Worm (Caenorhabditis elegans) whole organism, L4 larva: ENCODE measurements around the gene ttr-11.

Experiments used
- F10B5.3 ChIP-seq: sonication (generic microtip); optimal IDR thresholded peaks from 2 replicates; lab custom pipeline; 2016; ENCODE audit warnings: mild to moderate bottlenecking, missing genetic modification characterization, missing compliant biosample characterization
- F49E8.2 ChIP-seq: sonication (generic microtip); optimal IDR thresholded peaks from 2 replicates; lab custom pipeline; 2016; ENCODE audit warnings: missing compliant biosample characterization, mild to moderate bottlenecking, missing genetic modification characterization, borderline replicate concordance
- T26A8.4 ChIP-seq: fragments of 200-800 bp; sonication (Bioruptor generic); IDR thresholded peaks from 2 replicates; pipeline ENCODE4 v1.3.6; 2022; ENCODE audit warnings: missing genetic modification characterization, missing compliant biosample characterization
- Y48G9A.11 ChIP-seq: fragments of 200-800 bp; sonication (Bioruptor generic); IDR thresholded peaks from 2 replicates; pipeline ENCODE4 v1.3.6; 2022; ENCODE audit warnings: missing genetic modification reagents, missing genetic modification characterization, missing compliant biosample characterization
- Y5F2A.4 ChIP-seq: fragments of 200-800 bp; sonication (Bioruptor generic); optimal IDR thresholded peaks from 2 replicates; lab custom pipeline; 2018; ENCODE audit warnings: mild to moderate bottlenecking, missing genetic modification characterization, missing compliant biosample characterization
- Y75B8A.6 ChIP-seq: fragments of 200-800 bp; sonication (Bioruptor generic); IDR thresholded peaks from 2 replicates; pipeline ENCODE4 v1.3.6; 2022; ENCODE audit warnings: missing genetic modification reagents, missing genetic modification characterization, missing compliant biosample characterization
- aha-1 ChIP-seq: fragments of 150-350 bp; peaks from one replicate; lab custom pipeline; 2014; ENCODE audit warnings: missing biosample characterization, missing genetic modification characterization
- aly-2 ChIP-seq: sonication (generic microtip); optimal IDR thresholded peaks from 2 replicates; lab custom pipeline; 2018; ENCODE audit warnings: missing biosample characterization, missing genetic modification characterization
- ama-1 ChIP-seq: fragments of 150-350 bp; optimal IDR thresholded peaks from 2 replicates; lab custom pipeline; 2014; ENCODE audit warnings: inconsistent platforms, mixed read lengths
- ceh-44 ChIP-seq: fragments of 200-800 bp; sonication (Bioruptor generic); IDR thresholded peaks from 2 replicates; pipeline ENCODE4 v1.3.6; 2022; ENCODE audit warnings: missing genetic modification reagents, missing genetic modification characterization, missing compliant biosample characterization
- ceh-62 ChIP-seq: sonication (generic microtip); optimal IDR thresholded peaks from 2 replicates; lab custom pipeline; 2017; ENCODE audit warnings: missing biosample characterization, missing genetic modification characterization
- ceh-82 ChIP-seq: sonication (generic microtip); optimal IDR thresholded peaks from 2 replicates; lab custom pipeline; 2017; ENCODE audit warnings: missing biosample characterization, missing genetic modification characterization
- ces-1 ChIP-seq: fragments of 150-350 bp; sonication (generic microtip); optimal IDR thresholded peaks from 4 replicates; lab custom pipeline; 2014; ENCODE audit warnings: missing biosample characterization, missing genetic modification reagents, missing genetic modification characterization
- ctbp-1 ChIP-seq: fragments of 200-800 bp; sonication (Bioruptor generic); IDR thresholded peaks from 2 replicates; pipeline ENCODE4 v1.3.6; 2022; ENCODE audit warnings: missing genetic modification reagents, missing genetic modification characterization, missing compliant biosample characterization
- daf-16 ChIP-seq, 3 experiments: sonication (generic microtip); optimal IDR thresholded peaks; 2 replicates each; lab custom pipeline; 2016 to 2017; ENCODE audit warnings: missing genetic modification characterization in 3 of 3, missing genetic modification reagents in 3 of 3, mild to moderate bottlenecking in 2 of 3, missing compliant biosample characterization in 2 of 3, missing biosample characterization in 1 of 3, moderate library complexity in 1 of 3
- daf-19 ChIP-seq: fragments of 200-800 bp; sonication (Bioruptor generic); conservative IDR thresholded peaks from 2 replicates; pipeline ENCODE4 v1.3.6; 2022; ENCODE audit warnings: missing genetic modification characterization, missing compliant biosample characterization
- dmd-6 ChIP-seq: fragments of 200-800 bp; sonication (Bioruptor generic); IDR thresholded peaks from 2 replicates; pipeline ENCODE4 v1.3.6; 2022; ENCODE audit warnings: missing genetic modification reagents, missing genetic modification characterization, missing compliant biosample characterization
- dmd-8 ChIP-seq: fragments of 200-800 bp; sonication (Bioruptor generic); IDR thresholded peaks from 2 replicates; pipeline ENCODE4 v1.3.6; 2022; ENCODE audit warnings: missing genetic modification characterization, missing compliant biosample characterization
- dmd-9 ChIP-seq: fragments of 200-800 bp; sonication (Bioruptor generic); IDR thresholded peaks from 2 replicates; pipeline ENCODE4 v1.3.6; 2022; ENCODE audit warnings: missing genetic modification reagents, missing genetic modification characterization, missing compliant biosample characterization
- duxl-1 ChIP-seq: sonication (generic microtip); optimal IDR thresholded peaks from 2 replicates; lab custom pipeline; 2016; ENCODE audit warnings: mild to moderate bottlenecking, missing genetic modification characterization, moderate library complexity, missing compliant biosample characterization; ENCODE audit not compliant: poor library complexity
- fkh-10 ChIP-seq: fragments of 150-350 bp; optimal IDR thresholded peaks from 2 replicates; lab custom pipeline; 2014; ENCODE audit warnings: missing biosample characterization, missing genetic modification reagents, missing genetic modification characterization
- gei-8 ChIP-seq: fragments of 200-800 bp; sonication (Bioruptor generic); optimal IDR thresholded peaks from 2 replicates; lab custom pipeline; 2018; ENCODE audit warnings: mild to moderate bottlenecking, missing genetic modification characterization, missing compliant biosample characterization
- hlh-30 ChIP-seq: sonication (generic microtip); optimal IDR thresholded peaks from 2 replicates; lab custom pipeline; 2017; ENCODE audit warnings: antibody characterized with exemption, mild to moderate bottlenecking, missing genetic modification characterization, missing compliant biosample characterization; ENCODE audit not compliant: insufficient read depth
- jun-1 ChIP-seq: fragments of 150-350 bp; optimal IDR thresholded peaks from 2 replicates; lab custom pipeline; 2014; ENCODE audit warnings: missing biosample characterization, missing genetic modification reagents, missing genetic modification characterization
- lin-13 ChIP-seq: fragments of 150-350 bp; optimal IDR thresholded peaks from 2 replicates; lab custom pipeline; 2014; ENCODE audit warnings: missing biosample characterization, missing genetic modification reagents, missing genetic modification characterization
- lin-15B ChIP-seq: fragments of 150-350 bp; sonication (generic microtip); optimal IDR thresholded peaks from 3 replicates; lab custom pipeline; 2014; ENCODE audit warnings: missing biosample characterization, missing genetic modification characterization
- lin-38 ChIP-seq: fragments of 200-800 bp; sonication (Bioruptor generic); IDR thresholded peaks from 2 replicates; pipeline ENCODE4 v1.3.6; 2022; ENCODE audit warnings: missing genetic modification reagents, missing genetic modification characterization, missing compliant biosample characterization
- lin-39 ChIP-seq: fragments of 150-350 bp; optimal IDR thresholded peaks from 2 replicates; lab custom pipeline; 2014; ENCODE audit warnings: missing biosample characterization, missing genetic modification reagents, missing genetic modification characterization
- lsy-2 ChIP-seq, 2 experiments: fragments of 150-350 bp in 1 of 2; sonication (generic microtip) in 1 of 2; optimal IDR thresholded peaks; 2 replicates each; lab custom pipeline; 2014 to 2017; ENCODE audit warnings: missing biosample characterization in 2 of 2, missing genetic modification characterization in 2 of 2
- madf-5 ChIP-seq, 2 experiments: fragments of 200-800 bp; sonication (Bioruptor generic); IDR thresholded peaks; 2 replicates each; pipeline ENCODE4 v1.3.6; 2022; ENCODE audit warnings: missing compliant biosample characterization in 2 of 2, missing genetic modification characterization in 2 of 2
- mdt-29 ChIP-seq: fragments of 200-800 bp; sonication (Bioruptor generic); IDR thresholded peaks from 2 replicates; pipeline ENCODE4 v1.3.6; 2022; ENCODE audit warnings: missing genetic modification reagents, missing genetic modification characterization, missing compliant biosample characterization
- mep-1 ChIP-seq: fragments of 150-350 bp; sonication (generic microtip); optimal IDR thresholded peaks from 3 replicates; lab custom pipeline; 2014; ENCODE audit warnings: missing biosample characterization, missing genetic modification characterization
- nhr-10 ChIP-seq: fragments of 150-350 bp; optimal IDR thresholded peaks from 2 replicates; lab custom pipeline; 2014; ENCODE audit warnings: missing biosample characterization, missing genetic modification characterization
- nhr-28 ChIP-seq: fragments of 150-350 bp; optimal IDR thresholded peaks from 2 replicates; lab custom pipeline; 2014; ENCODE audit warnings: missing biosample characterization, missing genetic modification characterization
- nhr-42 ChIP-seq: fragments of 200-800 bp; sonication (Bioruptor generic); IDR thresholded peaks from 2 replicates; pipeline ENCODE4 v1.3.6; 2022; ENCODE audit warnings: missing genetic modification characterization, missing compliant biosample characterization
- nhr-48 ChIP-seq: sonication (generic microtip); optimal IDR thresholded peaks from 2 replicates; lab custom pipeline; 2016; ENCODE audit warnings: mild to moderate bottlenecking, missing genetic modification characterization, missing compliant biosample characterization
- pha-4 ChIP-seq, 2 experiments: fragments of 150-350 bp in 1 of 2; fragments of 200-800 bp in 1 of 2; sonication (Bioruptor generic) in 1 of 2; IDR thresholded peaks in 1 of 2; optimal IDR thresholded peaks in 1 of 2; 2 replicates each; pipeline versions ENCODE4 v1.3.6 to Lab custom; 2014 to 2022; ENCODE audit warnings: missing genetic modification characterization in 2 of 2, missing genetic modification reagents in 2 of 2, missing biosample characterization in 1 of 2, missing compliant biosample characterization in 1 of 2
- php-3 ChIP-seq: fragments of 200-800 bp; sonication (Bioruptor generic); IDR thresholded peaks from 2 replicates; pipeline ENCODE4 v1.3.6; 2022; ENCODE audit warnings: missing genetic modification reagents, missing genetic modification characterization, missing compliant biosample characterization
- pqm-1 ChIP-seq: sonication (generic microtip); optimal IDR thresholded peaks from 2 replicates; lab custom pipeline; 2017; ENCODE audit warnings: missing biosample characterization, missing genetic modification characterization
- saeg-2 ChIP-seq: fragments of 200-800 bp; sonication (Bioruptor generic); IDR thresholded peaks from 2 replicates; pipeline ENCODE4 v1.3.6; 2022; ENCODE audit warnings: missing genetic modification reagents, missing genetic modification characterization, missing compliant biosample characterization
- skn-1 ChIP-seq: fragments of 150-350 bp; optimal IDR thresholded peaks from 2 replicates; lab custom pipeline; 2014; ENCODE audit warnings: missing biosample characterization, missing genetic modification characterization
- snpc-1.2 ChIP-seq: fragments of 200-800 bp; sonication (Bioruptor generic); IDR thresholded peaks from 2 replicates; pipeline ENCODE4 v1.3.6; 2022; ENCODE audit warnings: missing genetic modification reagents, missing genetic modification characterization, missing compliant biosample characterization
- spr-3 ChIP-seq: fragments of 200-800 bp; sonication (Bioruptor generic); optimal IDR thresholded peaks from 2 replicates; lab custom pipeline; 2018; ENCODE audit warnings: mild to moderate bottlenecking, missing genetic modification characterization, missing compliant biosample characterization
- tra-1 ChIP-seq: fragments of 200-800 bp; sonication (Bioruptor generic); IDR thresholded peaks from 2 replicates; pipeline ENCODE4 v1.3.6; 2022; ENCODE audit warnings: missing genetic modification reagents, missing genetic modification characterization, missing compliant biosample characterization
- unc-130 ChIP-seq: sonication (generic microtip); optimal IDR thresholded peaks from 2 replicates; lab custom pipeline; 2016; ENCODE audit warnings: missing genetic modification reagents, missing genetic modification characterization, missing compliant biosample characterization
- unc-39 ChIP-seq: sonication (generic microtip); optimal IDR thresholded peaks from 2 replicates; lab custom pipeline; 2017; ENCODE audit warnings: missing biosample characterization, missing genetic modification characterization
- unc-62 ChIP-seq, 3 experiments: fragments of 150-350 bp in 1 of 3; sonication (generic microtip); optimal IDR thresholded peaks in 2 of 3; peaks in 1 of 3; 1 replicate in 1 of 3; 2 replicates in 2 of 3; lab custom pipeline; 2014 to 2017; ENCODE audit warnings: missing biosample characterization in 3 of 3, missing genetic modification characterization in 3 of 3, missing genetic modification reagents in 3 of 3, missing genotype in 1 of 3
- zip-2 ChIP-seq: fragments of 150-350 bp; optimal IDR thresholded peaks from 2 replicates; lab custom pipeline; 2014; ENCODE audit warnings: missing biosample characterization, missing genetic modification characterization
- ztf-7 ChIP-seq: fragments of 150-350 bp; optimal IDR thresholded peaks from 2 replicates; lab custom pipeline; 2014; ENCODE audit warnings: missing biosample characterization, missing genetic modification characterization

Gene ttr-11

ce11 chrV:20580511-20581040 is 22.5 kb upstream of the ttr-11 start, which contains the start of gene F26F2.7 (continued):
- TF ChIP-seq ceh-82 (tag; lab: Kevin White, UChicago): no peak
- TF ChIP-seq tra-1 (GFP tag; lab: Robert Waterston, UW): no peak; the same call in 1 of the 2 replicates
- TF ChIP-seq ceh-44 (GFP tag; lab: Robert Waterston, UW): no peak
- TF ChIP-seq saeg-2 (GFP tag; lab: Robert Waterston, UW): peak; percentile 67
- no peak for TF ChIP-seq ztf-7 (tag; lab: Kevin White, UChicago)
- no peak for TF ChIP-seq lin-15B (tag; lab: Kevin White, UChicago)
- no peak for TF ChIP-seq unc-62 (GFP tag; optimal IDR thresholded peaks at IDR 0.05 in 1 of 2; lab: Kevin White, UChicago)
- TF ChIP-seq unc-62 (tag; optimal IDR thresholded peaks at IDR 0.05; lab: Kevin White, UChicago): no peak
- no peak for TF ChIP-seq mep-1 (tag; lab: Kevin White, UChicago)
- TF ChIP-seq Y5F2A.4 (GFP tag; lab: Kevin White, UChicago): no peak
- TF ChIP-seq spr-3 (GFP tag; lab: Kevin White, UChicago): peak; percentile 74
- TF ChIP-seq unc-130 (GFP tag; lab: Kevin White, UChicago): peak; percentile 66
- TF ChIP-seq aha-1 (tag; lab: Kevin White, UChicago): no peak
- TF ChIP-seq F10B5.3: peak; percentile 68
- TF ChIP-seq Y48G9A.11 (GFP tag; lab: Robert Waterston, UW): no peak
- TF ChIP-seq lin-38 (GFP tag; lab: Robert Waterston, UW): no peak
- no peak for TF ChIP-seq ces-1 (GFP tag; lab: Kevin White, UChicago)
- no peak for TF ChIP-seq lin-39 (tag; lab: Kevin White, UChicago)
- no peak for TF ChIP-seq nhr-10 (tag; lab: Kevin White, UChicago)
- no peak for TF ChIP-seq daf-19
- TF ChIP-seq pqm-1 (tag; lab: Kevin White, UChicago): peak; percentile 25
- TF ChIP-seq Y75B8A.6 (GFP tag; lab: Robert Waterston, UW): no peak
- peak; percentile 67 for TF ChIP-seq nhr-28 (tag; lab: Kevin White, UChicago)
- TF ChIP-seq F49E8.2: peak; percentile 94
- TF ChIP-seq ctbp-1 (GFP tag; lab: Robert Waterston, UW): 0 out of 2 replicates have a peak, but pooled peaks have one; percentile 31
- peak; percentile 98 for TF ChIP-seq hlh-30
- peak; percentile 92; the same call in 1 of the 2 replicates for TF ChIP-seq php-3 (GFP tag; lab: Robert Waterston, UW)
- no peak for TF ChIP-seq unc-39 (tag; lab: Kevin White, UChicago)
- peak; percentile 83 for TF ChIP-seq dmd-6 (GFP tag; lab: Robert Waterston, UW)
- TF ChIP-seq aly-2: no peak
- TF ChIP-seq madf-5 (GFP tag; IDR thresholded peaks at IDR 0.05; lab: Robert Waterston, UW): no peak
- peak; percentile 70; the same call in 1 of the 2 replicates for TF ChIP-seq dmd-9 (GFP tag; lab: Robert Waterston, UW)
- peak; percentile 70; the same call in 1 of the 2 replicates for TF ChIP-seq T26A8.4 (GFP tag; lab: Robert Waterston, UW)
- peak; percentile 17 for TF ChIP-seq fkh-10 (GFP tag; lab: Kevin White, UChicago)
- peak; percentile 75; the same call in 1 of the 2 replicates for TF ChIP-seq mdt-29 (GFP tag; lab: Robert Waterston, UW)
- peak; percentile 56 for TF ChIP-seq nhr-48 (tag; lab: Kevin White, UChicago)
- TF ChIP-seq nhr-42 (GFP tag; lab: Robert Waterston, UW): peak; percentile 74; the same call in 1 of the 2 replicates
- TF ChIP-seq skn-1: no peak
- TF ChIP-seq ceh-62 (tag; lab: Kevin White, UChicago): no peak
- peak; percentile 68 for TF ChIP-seq lin-13 (GFP tag; lab: Kevin White, UChicago)
- no peak for TF ChIP-seq ama-1 (lab: Kevin White, UChicago)
- TF ChIP-seq dmd-8 (GFP tag; lab: Robert Waterston, UW): no peak
- peak; percentile 17 to 37 for TF ChIP-seq daf-16 (GFP tag; optimal IDR thresholded peaks at IDR 0.05; lab: Kevin White, UChicago)
- no peak for TF ChIP-seq daf-16 (tag; optimal IDR thresholded peaks at IDR 0.05; lab: Kevin White, UChicago)
- TF ChIP-seq duxl-1: peak; percentile 80
- TF ChIP-seq gei-8 (GFP tag; lab: Kevin White, UChicago): no peak
- TF ChIP-seq jun-1 (tag; lab: Kevin White, UChicago): no peak
- TF ChIP-seq lsy-2 (tag; optimal IDR thresholded peaks at IDR 0.05; lab: Kevin White, UChicago): peak; percentile 18 to 94
- peak; percentile 77 for TF ChIP-seq pha-4 (GFP tag; IDR thresholded peaks at IDR 0.05; lab: Robert Waterston, UW)
- no peak for TF ChIP-seq pha-4 (tag; optimal IDR thresholded peaks at IDR 0.05; lab: Kevin White, UChicago)
- no peak for TF ChIP-seq snpc-1.2 (GFP tag; lab: Robert Waterston, UW)
- TF ChIP-seq zip-2 (tag; lab: Kevin White, UChicago): no peak
